Fruit fly (Drosophila melanogaster): Measurements from ENCODE around the gene Hipk.

dm6 chr3L:607551-608314 is 64.9 kb downstream of the Hipk start:
- no peak for TF ChIP-seq CG8478 (optimal IDR thresholded peaks at IDR 0.05)
- TF ChIP-seq CTCF (optimal IDR thresholded peaks at IDR 0.05), result no peak
